Fruit fly (Drosophila melanogaster) whole organism, embryonic: ENCODE data around the gene CG9449.
A peak's percentile ranks its signal among the peaks of the same experiment; 100 is the strongest.

Experiments used
- Asciz ChIP-seq: fragments of 200-800 bp; sonication (Bioruptor generic); optimal IDR thresholded peaks from 2 replicates; lab custom pipeline; 2017; ENCODE audit warnings: missing biosample characterization, mild to moderate bottlenecking, missing genetic modification characterization, missing genetic modification reagents
- Bdp1 ChIP-seq: fragments of 200-800 bp; sonication (Bioruptor generic); optimal IDR thresholded peaks from 3 replicates; lab custom pipeline; 2016; ENCODE audit warnings: missing biosample characterization, missing genetic modification characterization
- BtbVII ChIP-seq: fragments of 200-800 bp; sonication (Bioruptor generic); optimal IDR thresholded peaks from 3 replicates; lab custom pipeline; 2017; ENCODE audit warnings: missing biosample characterization, mild to moderate bottlenecking, missing genetic modification characterization
- CG10209 ChIP-seq: fragments of 200-800 bp; sonication (Bioruptor generic); optimal IDR thresholded peaks from 3 replicates; lab custom pipeline; 2017; ENCODE audit warnings: missing biosample characterization, mild to moderate bottlenecking, missing genetic modification characterization, missing genetic modification reagents
- CG10543 ChIP-seq: fragments of 200-800 bp; sonication (Bioruptor generic); optimal IDR thresholded peaks from 3 replicates; lab custom pipeline; 2017; ENCODE audit warnings: missing biosample characterization, mild to moderate bottlenecking, missing genetic modification characterization, moderate library complexity
- CG11504 ChIP-seq: fragments of 200-800 bp; sonication (Bioruptor generic); optimal IDR thresholded peaks from 3 replicates; lab custom pipeline; 2019; ENCODE audit warnings: missing biosample characterization, mild to moderate bottlenecking, missing genetic modification characterization, moderate library complexity
- CG11695 ChIP-seq: fragments of 200-800 bp; sonication (Bioruptor generic); IDR thresholded peaks from 3 replicates; pipeline ENCODE4 v1.3.6; 2022; ENCODE audit warnings: missing biosample characterization, missing genetic modification characterization
- CG12071 ChIP-seq: fragments of 200-800 bp; sonication (Bioruptor generic); optimal IDR thresholded peaks from 3 replicates; lab custom pipeline; 2018; ENCODE audit warnings: missing biosample characterization, mild to moderate bottlenecking, missing genetic modification characterization
- CG12236 ChIP-seq: fragments of 200-800 bp; sonication (Bioruptor generic); optimal IDR thresholded peaks from 2 replicates; lab custom pipeline; 2016; ENCODE audit warnings: missing biosample characterization, missing genetic modification characterization
- CG12659 ChIP-seq: fragments of 200-800 bp; sonication (Bioruptor generic); optimal IDR thresholded peaks from 3 replicates; lab custom pipeline; 2017; ENCODE audit warnings: mild to moderate bottlenecking, missing biosample characterization, missing genetic modification reagents, missing genetic modification characterization
- CG13296 ChIP-seq: fragments of 200-800 bp; sonication (Bioruptor generic); optimal IDR thresholded peaks from 3 replicates; lab custom pipeline; 2018; ENCODE audit warnings: missing biosample characterization, mild to moderate bottlenecking, missing genetic modification characterization
- CG15269 ChIP-seq: fragments of 200-800 bp; sonication (Bioruptor generic); optimal IDR thresholded peaks from 2 replicates; lab custom pipeline; 2018; ENCODE audit warnings: missing biosample characterization, mild to moderate bottlenecking, missing genetic modification characterization, moderate library complexity
- CG1529 ChIP-seq: fragments of 200-800 bp; sonication (Bioruptor generic); optimal IDR thresholded peaks from 3 replicates; lab custom pipeline; 2018; ENCODE audit warnings: missing biosample characterization, missing genetic modification characterization
- CG15514 ChIP-seq: fragments of 200-800 bp; sonication (Bioruptor generic); optimal IDR thresholded peaks from 3 replicates; lab custom pipeline; 2017; ENCODE audit warnings: missing biosample characterization, missing genetic modification characterization, mild to moderate bottlenecking, moderate library complexity, missing genetic modification reagents
- CG17186 ChIP-seq: fragments of 200-800 bp; sonication (Bioruptor generic); optimal IDR thresholded peaks from 3 replicates; lab custom pipeline; 2017; ENCODE audit warnings: missing biosample characterization, missing genetic modification reagents, missing genetic modification characterization
- CG17568 ChIP-seq: fragments of 200-800 bp; sonication (Bioruptor generic); optimal IDR thresholded peaks from 2 replicates; lab custom pipeline; 2018; ENCODE audit warnings: missing biosample characterization, mild to moderate bottlenecking, missing genetic modification characterization, moderate library complexity
- CG18599 ChIP-seq: fragments of 200-800 bp; sonication (Bioruptor generic); optimal IDR thresholded peaks from 3 replicates; lab custom pipeline; 2017; ENCODE audit warnings: missing biosample characterization, missing genetic modification characterization, mild to moderate bottlenecking, moderate library complexity, missing genetic modification reagents
- CG2678 ChIP-seq: fragments of 200-800 bp; sonication (Bioruptor generic); optimal IDR thresholded peaks from 3 replicates; lab custom pipeline; 2019; ENCODE audit warnings: missing biosample characterization, mild to moderate bottlenecking, missing genetic modification characterization, moderate library complexity
- CG31365 ChIP-seq: fragments of 200-800 bp; sonication (Bioruptor generic); optimal IDR thresholded peaks from 2 replicates; lab custom pipeline; 2018; ENCODE audit warnings: missing biosample characterization, mild to moderate bottlenecking, missing genetic modification characterization
- CG3281 ChIP-seq: fragments of 200-800 bp; sonication (Bioruptor generic); optimal IDR thresholded peaks from 3 replicates; lab custom pipeline; 2017; ENCODE audit warnings: missing biosample characterization, mild to moderate bottlenecking, missing genetic modification characterization
- CG34376 ChIP-seq: fragments of 200-800 bp; sonication (Bioruptor generic); optimal IDR thresholded peaks from 2 replicates; lab custom pipeline; 2018; ENCODE audit warnings: missing biosample characterization, mild to moderate bottlenecking, missing genetic modification characterization
- CG3838 ChIP-seq: fragments of 200-800 bp; sonication (Bioruptor generic); optimal IDR thresholded peaks from 3 replicates; lab custom pipeline; 2016; ENCODE audit warnings: missing biosample characterization, missing genetic modification characterization
- CG8290 ChIP-seq, 3 experiments: fragments of 200-800 bp; sonication (Bioruptor generic); optimal IDR thresholded peaks; 2 replicates each; lab custom pipeline; 2016 to 2019; ENCODE audit warnings: missing biosample characterization in 3 of 3, missing genetic modification characterization in 3 of 3, mild to moderate bottlenecking in 2 of 3, moderate library complexity in 1 of 3
- CG8944 ChIP-seq: fragments of 200-800 bp; sonication (Bioruptor generic); optimal IDR thresholded peaks from 3 replicates; lab custom pipeline; 2016; ENCODE audit warnings: missing biosample characterization, missing genetic modification characterization
- CG9437 ChIP-seq: fragments of 200-800 bp; sonication (Bioruptor generic); optimal IDR thresholded peaks from 2 replicates; lab custom pipeline; 2018; ENCODE audit warnings: missing biosample characterization, mild to moderate bottlenecking, missing genetic modification characterization
- CoRest ChIP-seq: fragments of 200-800 bp; sonication (Bioruptor generic); optimal IDR thresholded peaks from 3 replicates; lab custom pipeline; 2018; ENCODE audit warnings: missing biosample characterization, mild to moderate bottlenecking, missing genetic modification characterization, moderate library complexity
- Fer1 ChIP-seq: fragments of 200-800 bp; sonication (Bioruptor generic); optimal IDR thresholded peaks from 2 replicates; lab custom pipeline; 2017; ENCODE audit warnings: missing biosample characterization, mild to moderate bottlenecking, missing genetic modification characterization
- HHEX ChIP-seq: fragments of 200-800 bp; sonication (Bioruptor generic); optimal IDR thresholded peaks from 3 replicates; lab custom pipeline; 2017; ENCODE audit warnings: missing biosample characterization, mild to moderate bottlenecking, missing genetic modification characterization, missing genetic modification reagents
- Hand ChIP-seq: fragments of 200-800 bp; sonication (Bioruptor generic); optimal IDR thresholded peaks from 2 replicates; lab custom pipeline; 2017; ENCODE audit warnings: mild to moderate bottlenecking, missing biosample characterization, missing genetic modification reagents, missing genetic modification characterization
- Hmr ChIP-seq: fragments of 200-800 bp; sonication (Bioruptor generic); optimal IDR thresholded peaks from 3 replicates; lab custom pipeline; 2017; ENCODE audit warnings: mild to moderate bottlenecking, missing biosample characterization, missing genetic modification reagents, missing genetic modification characterization
- PHDP ChIP-seq: fragments of 200-800 bp; sonication (Bioruptor generic); optimal IDR thresholded peaks from 3 replicates; lab custom pipeline; 2018; ENCODE audit warnings: missing biosample characterization, mild to moderate bottlenecking, missing genetic modification characterization, moderate library complexity
- chif ChIP-seq, 2 experiments: fragments of 200-800 bp; sonication (Bioruptor generic); optimal IDR thresholded peaks; 3 replicates each; lab custom pipeline; 2016; ENCODE audit warnings: missing biosample characterization in 2 of 2, missing genetic modification characterization in 2 of 2
- chinmo ChIP-seq: fragments of 200-800 bp; sonication (Bioruptor generic); IDR thresholded peaks from 4 replicates; pipeline ENCODE4 v1.3.6; 2022; ENCODE audit warnings: missing biosample characterization, missing genetic modification characterization; ENCODE audit not compliant: partially characterized antibody
- dmrt99B ChIP-seq: fragments of 200-800 bp; sonication (Bioruptor generic); optimal IDR thresholded peaks from 2 replicates; lab custom pipeline; 2018; ENCODE audit warnings: missing biosample characterization, mild to moderate bottlenecking, missing genetic modification characterization, moderate library complexity
- exex ChIP-seq: fragments of 200-800 bp; sonication (Bioruptor generic); optimal IDR thresholded peaks from 4 replicates; lab custom pipeline; 2018; ENCODE audit warnings: missing biosample characterization, mild to moderate bottlenecking, missing genetic modification characterization, moderate library complexity
- gem ChIP-seq: fragments of 200-800 bp; sonication (Bioruptor generic); optimal IDR thresholded peaks from 2 replicates; lab custom pipeline; 2019; ENCODE audit warnings: missing biosample characterization, mild to moderate bottlenecking, missing genetic modification characterization, moderate library complexity
- jigr1 ChIP-seq: fragments of 200-800 bp; sonication (Bioruptor generic); IDR thresholded peaks from 3 replicates; pipeline ENCODE4 v1.3.6; 2022; ENCODE audit warnings: missing biosample characterization, missing genetic modification characterization
- lab ChIP-seq: fragments of 200-800 bp; sonication (Bioruptor generic); optimal IDR thresholded peaks from 3 replicates; lab custom pipeline; 2017; ENCODE audit warnings: missing biosample characterization, missing genetic modification characterization, mild to moderate bottlenecking, moderate library complexity, missing genetic modification reagents
- luna ChIP-seq: fragments of 200-800 bp; sonication (Bioruptor generic); optimal IDR thresholded peaks from 2 replicates; lab custom pipeline; 2016; ENCODE audit warnings: missing biosample characterization, missing genetic modification characterization
- mirr ChIP-seq: fragments of 200-800 bp; sonication (Bioruptor generic); optimal IDR thresholded peaks from 3 replicates; lab custom pipeline; 2018; ENCODE audit warnings: missing biosample characterization, mild to moderate bottlenecking, missing genetic modification characterization
- odd ChIP-seq: fragments of 200-800 bp; sonication (Bioruptor generic); optimal IDR thresholded peaks from 2 replicates; lab custom pipeline; 2017; ENCODE audit warnings: missing biosample characterization, mild to moderate bottlenecking, missing genetic modification characterization
- sd ChIP-seq: fragments of 200-800 bp; sonication (Bioruptor generic); optimal IDR thresholded peaks from 3 replicates; lab custom pipeline; 2018; ENCODE audit warnings: missing biosample characterization, mild to moderate bottlenecking, missing genetic modification characterization, moderate library complexity
- sens ChIP-seq: fragments of 200-800 bp; sonication (Bioruptor generic); peaks from one replicate; lab custom pipeline; 2016; ENCODE audit warnings: missing biosample characterization, missing genetic modification characterization
- sr ChIP-seq: fragments of 200-800 bp; sonication (Bioruptor generic); IDR thresholded peaks from 3 replicates; pipeline ENCODE4 v1.3.6; 2022; ENCODE audit warnings: missing biosample characterization, missing genetic modification characterization
- sug ChIP-seq: fragments of 200-800 bp; optimal IDR thresholded peaks from 2 replicates; lab custom pipeline; 2019; ENCODE audit warnings: missing biosample characterization, mild to moderate bottlenecking, missing genetic modification characterization, moderate library complexity
- unpg ChIP-seq: fragments of 200-800 bp; sonication (Bioruptor generic); optimal IDR thresholded peaks from 3 replicates; lab custom pipeline; 2018; ENCODE audit warnings: missing biosample characterization, mild to moderate bottlenecking, missing genetic modification characterization, moderate library complexity
- wek ChIP-seq: fragments of 200-800 bp; sonication (Bioruptor generic); optimal IDR thresholded peaks from 3 replicates; lab custom pipeline; 2018; ENCODE audit warnings: missing biosample characterization, mild to moderate bottlenecking, missing genetic modification characterization, moderate library complexity

Gene CG9449

DNA sequence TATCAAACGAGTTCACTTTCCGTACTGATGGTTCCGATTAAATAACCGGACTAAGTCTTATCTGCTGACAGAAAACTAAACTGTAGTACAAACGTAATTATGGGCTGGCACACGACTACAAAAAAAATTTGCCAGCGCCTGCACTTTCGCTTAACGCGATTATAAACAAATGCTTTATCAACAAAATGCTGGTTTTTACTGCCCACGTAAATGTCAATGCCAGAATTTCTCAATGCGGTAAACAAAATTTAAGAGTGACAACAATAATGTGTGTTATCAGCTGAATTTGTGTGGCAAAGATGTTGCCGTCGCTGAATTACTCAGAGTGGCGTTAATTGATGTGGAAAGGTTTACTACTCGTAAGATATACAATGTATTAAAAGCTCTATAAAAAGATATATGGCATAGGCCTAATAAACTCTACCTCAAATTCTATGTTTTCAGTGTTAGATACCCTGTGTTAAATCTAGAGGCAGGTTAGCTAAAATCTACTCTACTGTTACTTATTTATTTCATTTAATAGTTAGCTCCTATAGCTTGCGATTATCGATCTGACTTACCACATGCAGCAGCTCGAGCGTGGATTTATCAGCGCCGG lies 1.4 kb downstream of the CG9449 start:
- TF ChIP-seq dmrt99B (tag; lab: Kevin White, UChicago), result peak; percentile 1
- peak; percentile 46 for TF ChIP-seq CG2678 (tag; lab: Kevin White, UChicago)
- no peak for TF ChIP-seq luna (GFP tag; lab: Kevin White, UChicago)
- peak; percentile 8 for TF ChIP-seq CoRest (tag; lab: Kevin White, UChicago)
- peak; percentile 2 for TF ChIP-seq CG12659
- no peak for TF ChIP-seq CG17186 (GFP tag; lab: Kevin White, UChicago)
- TF ChIP-seq Hand, result peak; percentile 14
- peak; percentile 11 for TF ChIP-seq PHDP (tag; lab: Kevin White, UChicago)
- TF ChIP-seq lab, result peak; percentile 21
- TF ChIP-seq CG8944 (GFP tag; lab: Kevin White, UChicago), result no peak
- no peak for TF ChIP-seq sr (GFP tag; lab: Robert Waterston, UW)
- TF ChIP-seq CG13296 (GFP tag; lab: Kevin White, UChicago), result peak; percentile 33
- no peak for TF ChIP-seq jigr1 (GFP tag; lab: Robert Waterston, UW)
- peak; percentile 22 for TF ChIP-seq HHEX (GFP tag; lab: Kevin White, UChicago)
- peak; percentile 9 for TF ChIP-seq CG10543
- TF ChIP-seq CG10209, result no peak
- no peak for TF ChIP-seq CG8290 (GFP tag; optimal IDR thresholded peaks at IDR 0.05; lab: Kevin White, UChicago)
- peak in 1 of 2 experiments; percentile 21 for TF ChIP-seq CG8290 (tag; optimal IDR thresholded peaks at IDR 0.05; lab: Kevin White, UChicago)
- TF ChIP-seq CG15269, result peak; percentile 19
- 0 out of 4 replicates have a peak, but pooled peaks have one; percentile 23 for TF ChIP-seq chinmo (GFP tag; lab: Robert Waterston, UW)
- TF ChIP-seq sens (GFP tag; lab: Kevin White, UChicago), result peak; percentile 30
- peak; percentile 0 for TF ChIP-seq CG31365 (tag; lab: Kevin White, UChicago)
- peak; percentile 26 for TF ChIP-seq gem (tag; lab: Kevin White, UChicago)
- TF ChIP-seq CG11504 (tag; lab: Kevin White, UChicago), result peak; percentile 13
- TF ChIP-seq Asciz (GFP tag; lab: Kevin White, UChicago), result no peak
- no peak for TF ChIP-seq chif (GFP tag; optimal IDR thresholded peaks at IDR 0.05; lab: Kevin White, UChicago)
- TF ChIP-seq exex (tag; lab: Kevin White, UChicago), result peak; percentile 46
- peak; percentile 12 for TF ChIP-seq unpg
- peak; percentile 7 for TF ChIP-seq Hmr (GFP tag; lab: Kevin White, UChicago)
- no peak for TF ChIP-seq CG11695 (GFP tag; lab: Robert Waterston, UW)
- TF ChIP-seq CG3281, result peak; percentile 14
- TF ChIP-seq BtbVII (GFP tag; lab: Kevin White, UChicago), result peak; percentile 11
- peak; percentile 36 for TF ChIP-seq Fer1 (GFP tag; lab: Kevin White, UChicago)
- TF ChIP-seq CG9437, result no peak
- peak; percentile 28 for TF ChIP-seq CG15514
- no peak for TF ChIP-seq CG12236
- TF ChIP-seq odd, result peak; percentile 22
- no peak for TF ChIP-seq Bdp1
- peak; percentile 10 for TF ChIP-seq CG18599 (GFP tag; lab: Kevin White, UChicago)
- TF ChIP-seq wek, result peak; percentile 32
- TF ChIP-seq CG3838 (GFP tag; lab: Kevin White, UChicago), result no peak
- peak; percentile 24 for TF ChIP-seq mirr (GFP tag; lab: Kevin White, UChicago)
- TF ChIP-seq CG1529 (GFP tag; lab: Kevin White, UChicago), result no peak
- peak; percentile 65 for TF ChIP-seq sug (tag; lab: Kevin White, UChicago)
- TF ChIP-seq CG17568, result peak; percentile 15
- peak; percentile 41 for TF ChIP-seq CG12071 (GFP tag; lab: Kevin White, UChicago)
- TF ChIP-seq sd (tag; lab: Kevin White, UChicago), result peak; percentile 24
- peak; percentile 63 for TF ChIP-seq CG34376 (GFP tag; lab: Kevin White, UChicago)
